Worm (Caenorhabditis elegans): ENCODE measurements around the gene tiar-1.

ce11 chrII:5697338-5697737, 17.3 kb downstream of the tiar-1 start:
- TF ChIP-seq ztf-29 (GFP tag; IDR thresholded peaks at IDR 0.05): no peak
- TF ChIP-seq ztf-23 (GFP tag; IDR thresholded peaks at IDR 0.05): no peak
- no peak for TF ChIP-seq flt-1 (GFP tag; IDR thresholded peaks at IDR 0.05)
- TF ChIP-seq T22C8.4 (GFP tag; IDR thresholded peaks at IDR 0.05): no peak
